Worm (Caenorhabditis elegans) whole organism, L2 larva: ENCODE results near the gene C24H10.2.

Source experiments
- fos-1 ChIP-seq: fragments of 150-350 bp; optimal IDR thresholded peaks from 2 replicates; lab custom pipeline; 2014; ENCODE audit warnings: missing biosample characterization, missing genetic modification characterization
- lin-11 ChIP-seq: fragments of 150-350 bp; sonication (generic microtip); optimal IDR thresholded peaks from 2 replicates; lab custom pipeline; 2014; ENCODE audit warnings: missing biosample characterization, missing genetic modification characterization, inconsistent platforms, mixed read lengths
- nhr-12 ChIP-seq: fragments of 150-350 bp; optimal IDR thresholded peaks from 2 replicates; lab custom pipeline; 2014; ENCODE audit warnings: missing biosample characterization, missing genetic modification characterization
- unc-55 ChIP-seq: fragments of 150-350 bp; sonication (generic microtip); optimal IDR thresholded peaks from 3 replicates; lab custom pipeline; 2014; ENCODE audit warnings: missing biosample characterization, missing genetic modification reagents, missing genetic modification characterization
- unc-62 ChIP-seq: fragments of 150-350 bp; optimal IDR thresholded peaks from 2 replicates; lab custom pipeline; 2014; ENCODE audit warnings: missing biosample characterization, missing genetic modification reagents, missing genetic modification characterization

ce11 chrX:5102338-5102737 lies 37.9 kb downstream of the C24H10.2 start:
- TF ChIP-seq unc-62 (no peak), lin-11 (tag; lab: Kevin White, UChicago) (no peak), fos-1 (tag; lab: Kevin White, UChicago) (no peak), unc-55 (GFP tag; lab: Kevin White, UChicago) (no peak), nhr-12 (tag; lab: Kevin White, UChicago) (no peak)
